Fruit fly (Drosophila melanogaster): ENCODE data around the gene CG33257.

Gene CG33257

DNA sequence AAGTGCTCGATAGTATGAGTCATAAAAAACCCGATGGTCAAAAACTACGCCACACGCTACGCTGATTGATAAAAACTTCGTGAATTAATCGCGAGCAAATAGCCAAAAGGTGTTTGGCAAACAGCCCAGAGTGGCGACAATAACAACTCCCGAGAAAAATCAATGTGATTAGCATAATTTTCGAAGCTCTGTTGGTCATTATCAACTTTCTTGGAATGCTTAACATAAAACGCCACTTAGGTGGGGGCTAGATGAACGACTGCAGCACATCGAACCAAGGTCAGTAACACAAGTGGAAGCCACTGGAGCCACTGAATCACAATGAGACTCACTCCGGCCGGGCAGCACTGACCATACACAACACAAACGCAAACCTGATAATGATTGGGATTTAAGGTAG, 8.4 kb upstream of the CG33257 start:
- TF ChIP-seq cnc (optimal IDR thresholded peaks at IDR 0.05) (no peak), Crg-1 (GFP tag; optimal IDR thresholded peaks at IDR 0.05) (no peak), ovo (GFP tag; optimal IDR thresholded peaks at IDR 0.05) (no peak), CG1620 (GFP tag; optimal IDR thresholded peaks at IDR 0.05) (no peak), CG12768 (GFP tag; optimal IDR thresholded peaks at IDR 0.05) (no peak), CG33017 (tag; optimal IDR thresholded peaks at IDR 0.05) (no peak), CG5204 (GFP tag; optimal IDR thresholded peaks at IDR 0.05) (no peak), tj (GFP tag; optimal IDR thresholded peaks at IDR 0.05) (no peak), toe (GFP tag; optimal IDR thresholded peaks at IDR 0.05) (no peak), bab1 (GFP tag; optimal IDR thresholded peaks at IDR 0.05) (no peak), cic (GFP tag; optimal IDR thresholded peaks at IDR 0.05) (no peak), pad (GFP tag; optimal IDR thresholded peaks at IDR 0.05) (no peak), Mnt (GFP tag; optimal IDR thresholded peaks at IDR 0.05) (no peak), Hr96 (GFP tag; optimal IDR thresholded peaks at IDR 0.05) (no peak), CG11617 (GFP tag; optimal IDR thresholded peaks at IDR 0.05) (no peak), CG7101 (tag; optimal IDR thresholded peaks at IDR 0.05) (no peak), kay (GFP tag; ENCODE audit: borderline replicate concordance) (no peak), CG14711 (tag; optimal IDR thresholded peaks at IDR 0.05) (no peak), Clk (GFP tag; optimal IDR thresholded peaks at IDR 0.05) (no peak), CG7045 (GFP tag; optimal IDR thresholded peaks at IDR 0.05) (no peak)

DNA sequence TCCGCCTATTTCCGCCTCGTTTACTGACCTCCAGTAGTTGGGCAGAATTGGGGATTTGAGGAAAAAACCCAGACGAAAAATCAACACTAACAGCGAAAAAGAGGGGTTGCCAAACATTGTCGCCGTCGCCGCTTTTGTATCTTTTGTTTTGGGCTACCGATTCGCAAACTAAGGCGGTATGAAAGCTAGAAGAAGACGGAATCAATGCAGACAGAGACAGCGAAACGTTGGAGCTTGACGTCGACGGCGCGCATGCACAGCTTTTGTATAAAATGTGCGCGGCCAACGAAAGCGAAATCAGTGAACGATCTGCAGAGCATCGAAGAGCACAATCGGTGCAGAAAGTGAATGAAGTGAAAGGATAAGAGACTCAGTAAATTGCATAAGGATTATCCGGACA, 7.4 kb upstream of the CG33257 start, which contains the start of gene CG4998:
CG4998 (plus strand) TSS at position 301 of the 400 bp plus-strand sequence.
- no peak for TF ChIP-seq CG11617 (GFP tag; optimal IDR thresholded peaks at IDR 0.05)
- TF ChIP-seq Crg-1 (GFP tag; optimal IDR thresholded peaks at IDR 0.05), result no peak
- no peak for TF ChIP-seq Mnt (GFP tag; optimal IDR thresholded peaks at IDR 0.05)
- no peak for TF ChIP-seq CG7045 (GFP tag; optimal IDR thresholded peaks at IDR 0.05)
- no peak for TF ChIP-seq kay (GFP tag; ENCODE audit: borderline replicate concordance)
- no peak for TF ChIP-seq CG7101 (tag; optimal IDR thresholded peaks at IDR 0.05)
- no peak for TF ChIP-seq CG14711 (tag; optimal IDR thresholded peaks at IDR 0.05)
- TF ChIP-seq tj (GFP tag; optimal IDR thresholded peaks at IDR 0.05), result no peak
- no peak for TF ChIP-seq cic (GFP tag; optimal IDR thresholded peaks at IDR 0.05)
- TF ChIP-seq toe (GFP tag; optimal IDR thresholded peaks at IDR 0.05), result no peak
- TF ChIP-seq Hr96 (GFP tag; optimal IDR thresholded peaks at IDR 0.05), result no peak
- no peak for TF ChIP-seq CG5204 (GFP tag; optimal IDR thresholded peaks at IDR 0.05)

DNA sequence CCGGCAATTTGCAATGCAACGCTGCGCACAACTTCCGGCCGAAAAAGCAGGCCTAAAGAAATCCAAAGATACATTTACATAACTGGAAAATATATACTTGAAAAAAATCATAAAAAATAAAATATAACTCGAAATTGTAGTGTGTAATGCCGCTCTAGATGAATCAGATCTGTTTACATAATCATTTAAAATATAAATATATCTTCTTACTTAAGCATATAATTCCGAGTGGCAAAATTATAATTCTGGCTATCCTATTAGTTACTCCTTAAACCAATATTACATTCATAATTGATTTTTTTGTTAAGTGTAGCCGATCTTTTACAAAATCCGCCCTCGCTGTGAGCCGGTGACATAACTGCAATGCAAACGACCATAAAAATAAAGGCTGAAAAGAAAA, 6.7 kb upstream of the CG33257 start:
- no peak for TF ChIP-seq ovo (GFP tag; optimal IDR thresholded peaks at IDR 0.05)
- TF ChIP-seq CG5204 (GFP tag; optimal IDR thresholded peaks at IDR 0.05), result no peak
- TF ChIP-seq CG1620 (GFP tag; optimal IDR thresholded peaks at IDR 0.05), result no peak
- no peak for TF ChIP-seq kay (GFP tag; ENCODE audit: borderline replicate concordance)
- no peak for TF ChIP-seq tj (GFP tag; optimal IDR thresholded peaks at IDR 0.05)
- no peak for TF ChIP-seq CG7101 (tag; optimal IDR thresholded peaks at IDR 0.05)
- no peak for TF ChIP-seq CG11617 (GFP tag; optimal IDR thresholded peaks at IDR 0.05)
- TF ChIP-seq CG7045 (GFP tag; optimal IDR thresholded peaks at IDR 0.05), result no peak
- no peak for TF ChIP-seq Crg-1 (GFP tag; optimal IDR thresholded peaks at IDR 0.05)
- no peak for TF ChIP-seq CG12768 (GFP tag; optimal IDR thresholded peaks at IDR 0.05)
- no peak for TF ChIP-seq Clk (GFP tag; optimal IDR thresholded peaks at IDR 0.05)
- no peak for TF ChIP-seq toe (GFP tag; optimal IDR thresholded peaks at IDR 0.05)
- TF ChIP-seq Hr96 (GFP tag; optimal IDR thresholded peaks at IDR 0.05), result no peak
- no peak for TF ChIP-seq Mnt (GFP tag; optimal IDR thresholded peaks at IDR 0.05)
- TF ChIP-seq cnc (optimal IDR thresholded peaks at IDR 0.05), result no peak
- no peak for TF ChIP-seq cic (GFP tag; optimal IDR thresholded peaks at IDR 0.05)
- no peak for TF ChIP-seq pad (GFP tag; optimal IDR thresholded peaks at IDR 0.05)
- TF ChIP-seq CG33017 (tag; optimal IDR thresholded peaks at IDR 0.05), result no peak

DNA sequence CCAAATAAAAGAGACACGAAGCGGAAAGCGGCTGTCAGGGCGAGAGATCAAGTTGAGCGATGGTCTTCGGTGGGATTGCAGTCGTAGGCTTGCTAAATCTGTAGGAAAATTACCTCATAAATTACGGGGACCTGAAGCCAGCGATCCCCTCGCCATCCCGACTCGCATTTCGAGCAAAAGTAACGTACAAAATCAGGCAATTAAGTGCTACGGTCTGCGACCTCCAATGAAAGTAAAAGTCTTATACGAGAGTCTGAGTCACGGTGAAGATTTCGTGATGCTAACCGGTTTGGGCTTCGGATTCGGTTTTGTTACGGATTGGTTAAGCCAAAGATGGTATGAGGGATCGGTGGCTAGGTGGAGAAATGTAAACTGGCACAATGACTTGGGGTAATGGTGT, 6.2 kb upstream of the CG33257 start:
- TF ChIP-seq CG1620 (GFP tag; optimal IDR thresholded peaks at IDR 0.05) (no peak), kay (GFP tag; ENCODE audit: borderline replicate concordance) (no peak), bab1 (GFP tag; optimal IDR thresholded peaks at IDR 0.05) (no peak)

DNA sequence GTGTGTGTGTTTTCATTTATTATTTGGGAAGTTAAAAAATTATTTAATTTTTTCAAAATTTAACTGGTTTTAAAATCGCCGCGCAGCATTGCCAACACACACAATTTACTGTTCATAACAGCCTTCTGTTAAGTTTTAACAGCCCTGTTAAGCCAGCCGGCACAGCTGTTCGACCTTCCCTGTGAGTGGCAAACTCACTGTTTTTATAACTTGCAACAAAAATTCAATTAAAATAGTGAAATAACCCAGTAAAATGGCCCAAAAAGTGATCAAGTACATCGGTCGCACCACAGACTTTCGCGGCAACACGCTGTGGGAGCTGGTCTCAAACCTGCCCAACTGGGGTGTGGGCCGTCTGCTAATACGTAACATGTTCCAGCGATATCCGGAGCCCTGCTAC, 1.8 kb downstream of the CG33257 start, which contains the start of gene mRpS34:
mRpS34 (plus strand) TSS at position 161 of the 400 bp plus-strand sequence.
- no peak for TF ChIP-seq CG33017 (tag; optimal IDR thresholded peaks at IDR 0.05)
- TF ChIP-seq CG14711 (tag; optimal IDR thresholded peaks at IDR 0.05), result no peak
- no peak for TF ChIP-seq Hr96 (GFP tag; optimal IDR thresholded peaks at IDR 0.05)

DNA sequence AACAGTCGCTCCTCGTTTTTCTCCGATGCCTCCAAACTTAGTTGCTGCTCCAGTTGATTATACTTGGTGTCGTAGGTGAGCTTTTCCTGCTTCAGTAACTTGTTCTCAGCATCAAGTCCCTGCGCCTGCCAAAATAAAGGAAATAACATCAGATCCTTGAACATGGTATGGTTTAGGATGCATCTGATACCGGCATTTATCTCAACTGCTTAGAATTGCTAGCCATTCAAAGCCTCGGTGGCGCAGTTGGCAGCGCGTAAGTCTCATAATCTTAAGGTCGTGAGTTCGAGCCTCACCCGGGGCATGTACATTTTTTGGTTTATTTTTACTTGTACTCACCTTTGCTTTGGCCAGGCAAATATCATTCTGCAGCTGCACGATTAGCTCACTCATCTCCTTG, 3.6 kb downstream of the CG33257 start:
- TF ChIP-seq bab1 (GFP tag; optimal IDR thresholded peaks at IDR 0.05), result no peak
- TF ChIP-seq CG7101 (tag; optimal IDR thresholded peaks at IDR 0.05), result no peak
- no peak for TF ChIP-seq Clk (GFP tag; optimal IDR thresholded peaks at IDR 0.05)
- TF ChIP-seq kay (GFP tag; ENCODE audit: borderline replicate concordance), result no peak
- no peak for TF ChIP-seq pad (GFP tag; optimal IDR thresholded peaks at IDR 0.05)
- no peak for TF ChIP-seq CG12768 (GFP tag; optimal IDR thresholded peaks at IDR 0.05)
- no peak for TF ChIP-seq Mnt (GFP tag; optimal IDR thresholded peaks at IDR 0.05)
- no peak for TF ChIP-seq cnc (optimal IDR thresholded peaks at IDR 0.05)

DNA sequence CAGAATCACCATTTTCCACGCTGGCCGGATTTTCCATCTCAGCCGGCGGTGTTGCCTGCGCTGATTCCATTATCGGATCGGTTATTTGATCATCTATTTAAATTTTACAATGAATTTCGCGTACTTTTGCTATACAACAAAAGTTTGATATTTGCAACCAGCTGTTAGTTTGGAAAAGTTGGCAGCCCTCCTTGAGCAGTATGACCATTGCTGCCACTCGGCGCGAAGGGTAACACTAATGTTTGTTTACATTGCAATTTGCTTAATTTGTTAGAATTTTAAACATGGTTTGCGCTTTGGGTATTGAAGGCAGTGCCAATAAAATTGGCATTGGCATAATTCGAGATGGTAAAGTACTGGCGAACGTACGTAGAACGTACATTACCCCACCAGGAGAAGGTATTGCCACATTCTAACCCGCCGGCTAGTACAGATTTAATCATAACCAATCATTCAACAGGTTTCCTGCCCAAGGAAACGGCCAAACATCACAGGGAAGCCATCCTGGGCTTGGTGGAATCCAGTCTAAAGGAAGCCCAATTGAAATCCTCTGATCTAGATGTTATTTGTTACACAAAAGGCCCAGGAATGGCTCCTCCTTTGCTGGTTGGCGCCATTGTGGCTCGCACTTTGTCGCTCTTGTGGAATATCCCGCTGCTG, 5.8 kb downstream of the CG33257 start, which contains the start of the genes Golgin104 and Tcs3:
Golgin104 (minus strand) TSS at position 182 of the 660 bp plus-strand sequence.
Tcs3 (plus strand) TSS at position 222 of the 660 bp plus-strand sequence.
- TF ChIP-seq CG7045 (GFP tag; optimal IDR thresholded peaks at IDR 0.05) (no peak), pad (GFP tag; optimal IDR thresholded peaks at IDR 0.05) (no peak), ovo (GFP tag; optimal IDR thresholded peaks at IDR 0.05) (no peak), toe (GFP tag; optimal IDR thresholded peaks at IDR 0.05) (no peak), cic (GFP tag; optimal IDR thresholded peaks at IDR 0.05) (no peak), bab1 (GFP tag; optimal IDR thresholded peaks at IDR 0.05) (peak; percentile 57), CG14711 (tag; optimal IDR thresholded peaks at IDR 0.05) (no peak)
